Worm (Caenorhabditis elegans) whole organism, mixed stage, embryonic: ENCODE results near the gene unc-77.

Experiments used
- ceh-83 ChIP-seq: fragments of 200-800 bp; sonication (Bioruptor generic); optimal IDR thresholded peaks from 2 replicates; lab custom pipeline; 2018; ENCODE audit warnings: mild to moderate bottlenecking, missing genetic modification characterization, missing compliant biosample characterization
- flh-1 ChIP-seq: fragments of 200-800 bp; sonication (Bioruptor generic); optimal IDR thresholded peaks from 2 replicates; lab custom pipeline; 2018; ENCODE audit warnings: mild to moderate bottlenecking, missing genetic modification characterization, moderate library complexity, missing compliant biosample characterization
- nhr-12 ChIP-seq: fragments of 150-350 bp; optimal IDR thresholded peaks from 2 replicates; lab custom pipeline; 2014; ENCODE audit warnings: missing biosample characterization, missing genetic modification characterization
- nhr-28 ChIP-seq: fragments of 150-350 bp; optimal IDR thresholded peaks from 2 replicates; lab custom pipeline; 2014; ENCODE audit warnings: missing biosample characterization, missing genetic modification characterization
- nhr-76 ChIP-seq: sonication (generic microtip); optimal IDR thresholded peaks from 2 replicates; lab custom pipeline; 2017; ENCODE audit warnings: missing biosample characterization, missing genetic modification characterization
- pha-4 ChIP-seq: fragments of 150-350 bp; optimal IDR thresholded peaks from 2 replicates; lab custom pipeline; 2018; ENCODE audit warnings: missing biosample characterization, missing genetic modification reagents, missing genetic modification characterization
- sptf-1 ChIP-seq: sonication (generic microtip); optimal IDR thresholded peaks from 2 replicates; lab custom pipeline; 2017; ENCODE audit warnings: mild to moderate bottlenecking, missing genetic modification characterization, moderate library complexity, missing compliant biosample characterization
- unc-39 ChIP-seq: fragments of 150-350 bp; optimal IDR thresholded peaks from 2 replicates; lab custom pipeline; 2014; ENCODE audit warnings: missing biosample characterization, missing genetic modification characterization
- unc-62 ChIP-seq: fragments of 150-350 bp; optimal IDR thresholded peaks from 2 replicates; lab custom pipeline; 2014; ENCODE audit warnings: missing biosample characterization, missing genetic modification reagents, missing genetic modification characterization
- ztf-11 ChIP-seq: fragments of 150-350 bp; optimal IDR thresholded peaks from 2 replicates; lab custom pipeline; 2014; ENCODE audit warnings: missing biosample characterization, missing genetic modification characterization

- no peak for TF ChIP-seq unc-39 (tag; lab: Kevin White, UChicago)
- TF ChIP-seq sptf-1 (tag; lab: Kevin White, UChicago), result no peak
- TF ChIP-seq pha-4 (tag; lab: Kevin White, UChicago), result no peak
- no peak for TF ChIP-seq ztf-11 (tag; lab: Kevin White, UChicago)
- TF ChIP-seq nhr-76 (tag; lab: Kevin White, UChicago), result no peak
- no peak for TF ChIP-seq nhr-12
- TF ChIP-seq unc-62, result no peak
- TF ChIP-seq flh-1 (GFP tag; lab: Kevin White, UChicago), result no peak
- TF ChIP-seq nhr-28 (tag; lab: Kevin White, UChicago), result no peak
- no peak for TF ChIP-seq ceh-83
Measured at ce11 chrIV:6127252-6127930, 56.3 kb downstream of the unc-77 start, which contains the start of gene M03D4.4.
